Worm (Caenorhabditis elegans) whole organism, early embryonic: Measurements from ENCODE around the gene gpla-1.
A peak's percentile ranks its signal among the peaks of the same experiment; 100 is the strongest.

Experiments
- B0310.2 ChIP-seq: sonication (generic microtip); optimal IDR thresholded peaks from 2 replicates; lab custom pipeline; 2016; ENCODE audit warnings: mild to moderate bottlenecking, missing genetic modification characterization, missing compliant biosample characterization
- F13C5.2 ChIP-seq: sonication (generic microtip); optimal IDR thresholded peaks from 2 replicates; lab custom pipeline; 2017; ENCODE audit warnings: mild to moderate bottlenecking, missing genetic modification characterization, inconsistent platforms, missing compliant biosample characterization
- aly-1 ChIP-seq: sonication (generic microtip); optimal IDR thresholded peaks from 2 replicates; lab custom pipeline; 2016; ENCODE audit warnings: missing genetic modification characterization, missing compliant biosample characterization
- ama-1 ChIP-seq: fragments of 150-350 bp; optimal IDR thresholded peaks from 2 replicates; lab custom pipeline; 2014
- ceh-13 ChIP-seq: fragments of 200-800 bp; sonication (Bioruptor generic); optimal IDR thresholded peaks from 2 replicates; lab custom pipeline; 2018; ENCODE audit warnings: mild to moderate bottlenecking, missing genetic modification characterization, missing compliant biosample characterization
- ceh-36 ChIP-seq: sonication (generic microtip); optimal IDR thresholded peaks from 2 replicates; lab custom pipeline; 2016; ENCODE audit warnings: missing genetic modification characterization, inconsistent platforms, missing compliant biosample characterization
- ets-7 ChIP-seq: sonication (generic microtip); optimal IDR thresholded peaks from 2 replicates; lab custom pipeline; 2016; ENCODE audit warnings: missing genotype, missing genetic modification characterization, missing compliant biosample characterization
- flt-1 ChIP-seq: fragments of 200-800 bp; sonication (Bioruptor generic); IDR thresholded peaks from 2 replicates; pipeline ENCODE4 v1.3.6; 2022; ENCODE audit warnings: missing genetic modification characterization, missing compliant biosample characterization
- hmbx-1 ChIP-seq: sonication (generic microtip); optimal IDR thresholded peaks from 2 replicates; lab custom pipeline; 2016; ENCODE audit warnings: mild to moderate bottlenecking, missing genetic modification characterization, missing compliant biosample characterization
- hmg-4 ChIP-seq: fragments of 200-800 bp; sonication (Bioruptor generic); optimal IDR thresholded peaks from 2 replicates; lab custom pipeline; 2018; ENCODE audit warnings: mild to moderate bottlenecking, missing genetic modification characterization, missing compliant biosample characterization
- hnd-1 ChIP-seq: sonication (generic microtip); optimal IDR thresholded peaks from 2 replicates; lab custom pipeline; 2016; ENCODE audit warnings: missing genetic modification characterization, missing compliant biosample characterization
- pes-1 ChIP-seq: fragments of 200-800 bp; sonication (Bioruptor generic); IDR thresholded peaks from 2 replicates; pipeline ENCODE4 v1.3.6; 2022; ENCODE audit warnings: missing genetic modification reagents, missing genetic modification characterization, missing compliant biosample characterization
- scrt-1 ChIP-seq: fragments of 200-800 bp; sonication (Bioruptor generic); IDR thresholded peaks from 2 replicates; pipeline ENCODE4 v1.3.6; 2022; ENCODE audit warnings: missing genetic modification characterization, missing compliant biosample characterization
- sea-1 ChIP-seq: fragments of 200-800 bp; sonication (Bioruptor generic); conservative IDR thresholded peaks from 2 replicates; pipeline ENCODE4 v1.3.6; 2022; ENCODE audit warnings: missing genetic modification characterization, missing compliant biosample characterization
- tbx-11 ChIP-seq: fragments of 200-800 bp; sonication (Bioruptor generic); IDR thresholded peaks from 2 replicates; pipeline ENCODE4 v1.3.6; 2022; ENCODE audit warnings: missing genetic modification characterization, missing compliant biosample characterization
- tbx-37 ChIP-seq: fragments of 200-800 bp; sonication (Bioruptor generic); conservative IDR thresholded peaks from 2 replicates; pipeline ENCODE4 v1.3.6; 2022; ENCODE audit warnings: missing genetic modification reagents, missing genetic modification characterization, missing compliant biosample characterization
- tra-4 ChIP-seq: sonication (generic microtip); optimal IDR thresholded peaks from 2 replicates; lab custom pipeline; 2017; ENCODE audit warnings: missing genetic modification characterization, missing compliant biosample characterization

gpla-1 gene

ce11 chrV:11901260-11901659, 36.4 kb downstream of the gpla-1 start:
- TF ChIP-seq tbx-11 (GFP tag; lab: Robert Waterston, UW) (no peak), ets-7 (tag; lab: Kevin White, UChicago) (no peak), aly-1 (no peak), B0310.2 (tag; lab: Kevin White, UChicago) (no peak), flt-1 (GFP tag; lab: Robert Waterston, UW) (no peak), ceh-13 (GFP tag; lab: Kevin White, UChicago) (no peak), pes-1 (no peak), sea-1 (GFP tag; lab: Robert Waterston, UW) (no peak), F13C5.2 (tag; lab: Kevin White, UChicago) (no peak), ama-1 (lab: Kevin White, UChicago) (no peak), hmg-4 (GFP tag; lab: Kevin White, UChicago) (no peak), ceh-36 (no peak), tra-4 (tag; lab: Kevin White, UChicago) (no peak)

ce11 chrV:11900127-11900526, 37.5 kb downstream of the gpla-1 start:
- TF ChIP-seq hmg-4 (GFP tag; lab: Kevin White, UChicago) (no peak), ceh-36 (no peak), aly-1 (no peak), tbx-37 (GFP tag; lab: Robert Waterston, UW) (no peak), ceh-13 (GFP tag; lab: Kevin White, UChicago) (no peak), sea-1 (GFP tag; lab: Robert Waterston, UW) (no peak), ama-1 (lab: Kevin White, UChicago) (no peak), B0310.2 (tag; lab: Kevin White, UChicago) (no peak), hnd-1 (tag; lab: Kevin White, UChicago) (no peak), F13C5.2 (tag; lab: Kevin White, UChicago) (no peak), tbx-11 (GFP tag; lab: Robert Waterston, UW) (no peak), hmbx-1 (tag; lab: Kevin White, UChicago) (no peak), tra-4 (tag; lab: Kevin White, UChicago) (no peak), ets-7 (tag; lab: Kevin White, UChicago) (no peak), flt-1 (GFP tag; lab: Robert Waterston, UW) (no peak)

ce11 chrV:11899149-11899548, 38.5 kb downstream of the gpla-1 start, which contains the start of gene sma-1:
Gene sma-1 (plus strand): TSS chrV:11899449.
- TF ChIP-seq B0310.2 (tag; lab: Kevin White, UChicago): no peak
- no peak for TF ChIP-seq scrt-1 (GFP tag; lab: Robert Waterston, UW)
- TF ChIP-seq ets-7 (tag; lab: Kevin White, UChicago): no peak
- TF ChIP-seq hnd-1 (tag; lab: Kevin White, UChicago): no peak
- TF ChIP-seq tbx-37 (GFP tag; lab: Robert Waterston, UW): no peak
- no peak for TF ChIP-seq tra-4 (tag; lab: Kevin White, UChicago)
- TF ChIP-seq flt-1 (GFP tag; lab: Robert Waterston, UW): no peak

- no peak for TF ChIP-seq aly-1
- TF ChIP-seq ets-7 (tag; lab: Kevin White, UChicago): no peak
- TF ChIP-seq flt-1 (GFP tag; lab: Robert Waterston, UW): no peak
- no peak for TF ChIP-seq hmg-4 (GFP tag; lab: Kevin White, UChicago)
- TF ChIP-seq hnd-1 (tag; lab: Kevin White, UChicago): no peak
- TF ChIP-seq F13C5.2 (tag; lab: Kevin White, UChicago): no peak
- no peak for TF ChIP-seq hmbx-1 (tag; lab: Kevin White, UChicago)
- no peak for TF ChIP-seq B0310.2 (tag; lab: Kevin White, UChicago)
- no peak for TF ChIP-seq sea-1 (GFP tag; lab: Robert Waterston, UW)
- no peak for TF ChIP-seq scrt-1 (GFP tag; lab: Robert Waterston, UW)
- TF ChIP-seq tbx-11 (GFP tag; lab: Robert Waterston, UW): no peak
These were observed 40.0 kb downstream of the gpla-1 start for ce11 chrV:11897604-11898003.

ce11 chrV:11896322-11896898, 41.2 kb downstream of the gpla-1 start:
- TF ChIP-seq aly-1 (no peak), hmg-4 (GFP tag; lab: Kevin White, UChicago) (peak; percentile 55)

ce11 chrV:11893975-11894374, 43.6 kb downstream of the gpla-1 start, which contains the start of gene K12G11.6:
Gene K12G11.6 (plus strand): TSS chrV:11894331.
- no peak for TF ChIP-seq hmbx-1 (tag; lab: Kevin White, UChicago)
- no peak for TF ChIP-seq ama-1 (lab: Kevin White, UChicago)
- no peak for TF ChIP-seq tbx-37 (GFP tag; lab: Robert Waterston, UW)
- no peak for TF ChIP-seq hnd-1 (tag; lab: Kevin White, UChicago)
- TF ChIP-seq F13C5.2 (tag; lab: Kevin White, UChicago): no peak
- no peak for TF ChIP-seq tra-4 (tag; lab: Kevin White, UChicago)
- TF ChIP-seq aly-1: no peak
- TF ChIP-seq flt-1 (GFP tag; lab: Robert Waterston, UW): no peak
- TF ChIP-seq ets-7 (tag; lab: Kevin White, UChicago): no peak
- TF ChIP-seq ceh-13 (GFP tag; lab: Kevin White, UChicago): no peak

- TF ChIP-seq pes-1 (no peak), tbx-37 (GFP tag; lab: Robert Waterston, UW) (no peak), ceh-13 (GFP tag; lab: Kevin White, UChicago) (no peak), ceh-36 (no peak), F13C5.2 (tag; lab: Kevin White, UChicago) (no peak), ama-1 (lab: Kevin White, UChicago) (no peak), aly-1 (no peak), hnd-1 (tag; lab: Kevin White, UChicago) (no peak), hmbx-1 (tag; lab: Kevin White, UChicago) (no peak), tbx-11 (GFP tag; lab: Robert Waterston, UW) (no peak), hmg-4 (GFP tag; lab: Kevin White, UChicago) (no peak), scrt-1 (GFP tag; lab: Robert Waterston, UW) (no peak), B0310.2 (tag; lab: Kevin White, UChicago) (no peak), sea-1 (GFP tag; lab: Robert Waterston, UW) (no peak), tra-4 (tag; lab: Kevin White, UChicago) (no peak), flt-1 (GFP tag; lab: Robert Waterston, UW) (no peak), ets-7 (tag; lab: Kevin White, UChicago) (no peak)
These were observed 46.3 kb downstream of the gpla-1 start, which contains the start of the genes sodh-2 and srx-76 for ce11 chrV:11891143-11891862. Gene sodh-2 (minus strand): TSS chrV:11891243. Gene srx-76 (plus strand): TSS chrV:11891812.
